Fruit fly (Drosophila melanogaster): Measurements from ENCODE around the gene Droj2.

Droj2 gene

dm6 chr3R:13400902-13401721, 19.2 kb downstream of the Droj2 start (continued):
- peak; percentile 9 for TF ChIP-seq Neu2 (GFP tag; optimal IDR thresholded peaks at IDR 0.05; ENCODE audit: borderline replicate concordance)
- TF ChIP-seq CG17802 (tag; optimal IDR thresholded peaks at IDR 0.05), result peak; percentile 69
- peak; percentile 69; the same call in 2 of the 3 replicates for TF ChIP-seq CG11093 (GFP tag; IDR thresholded peaks at IDR 0.05)
- no peak for TF ChIP-seq Doc3 (GFP tag; IDR thresholded peaks at IDR 0.05; ENCODE audit: partially characterized antibody)
- TF ChIP-seq NFAT (GFP tag; IDR thresholded peaks at IDR 0.05), result peak; percentile 58
- peak; percentile 55 for TF ChIP-seq gro (GFP tag; optimal IDR thresholded peaks at IDR 0.05)
- TF ChIP-seq ranshi (GFP tag; IDR thresholded peaks at IDR 0.05), result peak; percentile 74; the same call in 1 of the 2 replicates
- peak; percentile 73 for TF ChIP-seq run (tag; optimal IDR thresholded peaks at IDR 0.05)
- peak; percentile 73 for TF ChIP-seq CG4328 (GFP tag; optimal IDR thresholded peaks at IDR 0.05)
- TF ChIP-seq Jarid2 (GFP tag; optimal IDR thresholded peaks at IDR 0.05), result peak; percentile 43
- TF ChIP-seq D19B (GFP tag; optimal IDR thresholded peaks at IDR 0.05), result peak; percentile 71
- TF ChIP-seq Atf3 (GFP tag; optimal IDR thresholded peaks at IDR 0.05), result peak; percentile 87
- TF ChIP-seq jumu (GFP tag; optimal IDR thresholded peaks at IDR 0.05), result peak; percentile 81
- TF ChIP-seq CG12219 (GFP tag; optimal IDR thresholded peaks at IDR 0.05), result peak; percentile 88
- peak; percentile 86 for TF ChIP-seq CG8944 (GFP tag; optimal IDR thresholded peaks at IDR 0.05)
- TF ChIP-seq CG1529 (GFP tag; optimal IDR thresholded peaks at IDR 0.05), result peak; percentile 89
- peak; percentile 68 for TF ChIP-seq CG8359 (GFP tag; optimal IDR thresholded peaks at IDR 0.05; ENCODE audit: borderline replicate concordance)
- TF ChIP-seq stwl (tag; optimal IDR thresholded peaks at IDR 0.05), result peak; percentile 6
- peak; percentile 95 for TF ChIP-seq CG2712 (tag; optimal IDR thresholded peaks at IDR 0.05)
- TF ChIP-seq slou (GFP tag; optimal IDR thresholded peaks at IDR 0.05), result peak; percentile 77
- no peak for TF ChIP-seq BEAF-32 (GFP tag; optimal IDR thresholded peaks at IDR 0.05)
- peak; percentile 77 for TF ChIP-seq rib (GFP tag; IDR thresholded peaks at IDR 0.05)
- peak in 1 of 2 experiments; percentile 53 for TF ChIP-seq crp (GFP tag; optimal IDR thresholded peaks at IDR 0.05)
- peak; percentile 63 for TF ChIP-seq CG6854 (GFP tag; optimal IDR thresholded peaks at IDR 0.05)
- no peak for TF ChIP-seq D (optimal IDR thresholded peaks at IDR 0.05)
- peak; percentile 80 for TF ChIP-seq D (GFP tag; optimal IDR thresholded peaks at IDR 0.05)
- no peak for TF ChIP-seq CG11085 (GFP tag; IDR thresholded peaks at IDR 0.05)
- TF ChIP-seq CG11456 (GFP tag; IDR thresholded peaks at IDR 0.05), result peak; percentile 71; the same call in 1 of the 3 replicates
- peak; percentile 75 for TF ChIP-seq CG3407 (GFP tag; optimal IDR thresholded peaks at IDR 0.05)
- TF ChIP-seq H2.0 (GFP tag; IDR thresholded peaks at IDR 0.05), result peak; percentile 79
- TF ChIP-seq CG3838 (GFP tag; optimal IDR thresholded peaks at IDR 0.05), result peak; percentile 75
- no peak for TF ChIP-seq unc-4 (GFP tag; IDR thresholded peaks at IDR 0.05; ENCODE audit: partially characterized antibody)
- peak; percentile 6 to 47 for TF ChIP-seq insv (GFP tag; optimal IDR thresholded peaks at IDR 0.05)
- no peak for TF ChIP-seq Opbp (GFP tag; IDR thresholded peaks at IDR 0.05; ENCODE audit: partially characterized antibody)
- TF ChIP-seq amos (GFP tag; IDR thresholded peaks at IDR 0.05; ENCODE audit: partially characterized antibody), result no peak
- TF ChIP-seq CkIIα-i1 (GFP tag; IDR thresholded peaks at IDR 0.05), result 0 out of 2 replicates have a peak, but pooled peaks have one; percentile 21
- no peak for TF ChIP-seq hkb (optimal IDR thresholded peaks at IDR 0.05)
- TF ChIP-seq hkb (GFP tag; IDR thresholded peaks at IDR 0.05), result peak; percentile 89
- TF ChIP-seq CG30431 (GFP tag; optimal IDR thresholded peaks at IDR 0.05), result peak; percentile 84
- TF ChIP-seq gem (tag; optimal IDR thresholded peaks at IDR 0.05), result peak; percentile 96
- TF ChIP-seq eyg (GFP tag; optimal IDR thresholded peaks at IDR 0.05), result peak; percentile 76
- peak; percentile 84 for TF ChIP-seq Dip3 (GFP tag; optimal IDR thresholded peaks at IDR 0.05)
- peak; percentile 66 for TF ChIP-seq Fer3 (tag; optimal IDR thresholded peaks at IDR 0.05)
- TF ChIP-seq CG13287 (GFP tag; IDR thresholded peaks at IDR 0.05; ENCODE audit: partially characterized antibody), result no peak
- TF ChIP-seq cg (GFP tag; optimal IDR thresholded peaks at IDR 0.05), result peak; percentile 76
- peak; percentile 77 for TF ChIP-seq NC2β (GFP tag; optimal IDR thresholded peaks at IDR 0.05)
- TF ChIP-seq Scr (GFP tag; IDR thresholded peaks at IDR 0.05; ENCODE audit: partially characterized antibody), result no peak
- TF ChIP-seq CG12391 (tag; optimal IDR thresholded peaks at IDR 0.05), result peak; percentile 95
